Worm (Caenorhabditis elegans): ENCODE results near the gene F44E5.5.

ce11 chrII:11782493-11782892 is 23.0 kb downstream of the F44E5.5 start, which contains the start of gene F43G6.16:
- TF ChIP-seq egl-5 (tag; optimal IDR thresholded peaks at IDR 0.05) (no peak), egl-27 (tag; optimal IDR thresholded peaks at IDR 0.05) (no peak), fos-1 (tag; optimal IDR thresholded peaks at IDR 0.05) (no peak), aly-2 (tag; optimal IDR thresholded peaks at IDR 0.05) (no peak), nhr-11 (tag; optimal IDR thresholded peaks at IDR 0.05) (no peak), fkh-2 (tag; optimal IDR thresholded peaks at IDR 0.05) (no peak), skn-1 (tag; optimal IDR thresholded peaks at IDR 0.05) (no peak), zag-1 (tag; optimal IDR thresholded peaks at IDR 0.05) (no peak), unc-62 (GFP tag; optimal IDR thresholded peaks at IDR 0.05) (no peak), unc-39 (tag; optimal IDR thresholded peaks at IDR 0.05) (no peak), jun-1 (tag; optimal IDR thresholded peaks at IDR 0.05) (no peak), hmg-11 (tag; optimal IDR thresholded peaks at IDR 0.05) (no peak), mml-1 (tag; optimal IDR thresholded peaks at IDR 0.05) (no peak), nhr-77 (tag; optimal IDR thresholded peaks at IDR 0.05) (no peak)

All from whole organism, L3 larva.